Fruit fly (Drosophila melanogaster): ENCODE results near the gene CG17928.

Gene CG17928

dm6 chr2L:16761891-16762290 is 29.5 kb upstream of the CG17928 start (continued):
- TF ChIP-seq Med (GFP tag): peak; percentile 59
- no peak for TF ChIP-seq jumu (GFP tag; optimal IDR thresholded peaks at IDR 0.05)
- TF ChIP-seq Hmr (GFP tag; optimal IDR thresholded peaks at IDR 0.05): no peak
- no peak for TF ChIP-seq CG13775 (GFP tag; optimal IDR thresholded peaks at IDR 0.05)
- TF ChIP-seq Fer3 (tag; optimal IDR thresholded peaks at IDR 0.05): no peak
- no peak for TF ChIP-seq CG10543 (GFP tag; optimal IDR thresholded peaks at IDR 0.05)
- TF ChIP-seq GATAe (GFP tag; conservative IDR thresholded peaks at IDR 0.05): no peak
- TF ChIP-seq Dref (GFP tag; IDR thresholded peaks at IDR 0.05): no peak
- peak; percentile 11 for TF ChIP-seq unpg (GFP tag; optimal IDR thresholded peaks at IDR 0.05)
- TF ChIP-seq p53 (GFP tag; optimal IDR thresholded peaks at IDR 0.05): no peak
- no peak for TF ChIP-seq Blimp-1 (GFP tag; optimal IDR thresholded peaks at IDR 0.05)
- peak; percentile 11 for TF ChIP-seq sug (tag; optimal IDR thresholded peaks at IDR 0.05)
- TF ChIP-seq slbo (GFP tag; IDR thresholded peaks at IDR 0.05): peak; percentile 35; the same call in 1 of the 2 replicates
- peak; percentile 37 for TF ChIP-seq Sox102F (GFP tag; optimal IDR thresholded peaks at IDR 0.05)
- TF ChIP-seq crol (GFP tag; IDR thresholded peaks at IDR 0.05): no peak
- no peak for TF ChIP-seq CG1832 (GFP tag; optimal IDR thresholded peaks at IDR 0.05)
- no peak for TF ChIP-seq CG10147 (GFP tag; optimal IDR thresholded peaks at IDR 0.05)
- TF ChIP-seq eve (GFP tag; optimal IDR thresholded peaks at IDR 0.05): no peak
- TF ChIP-seq H2.0 (GFP tag; IDR thresholded peaks at IDR 0.05): no peak
- no peak for TF ChIP-seq unc-4 (GFP tag; IDR thresholded peaks at IDR 0.05; ENCODE audit: partially characterized antibody)
- TF ChIP-seq lov (optimal IDR thresholded peaks at IDR 0.05): no peak
- TF ChIP-seq lov (GFP tag; IDR thresholded peaks at IDR 0.05): no peak
- TF ChIP-seq Dek (tag; optimal IDR thresholded peaks at IDR 0.05): no peak
- no peak for TF ChIP-seq CG32532 (GFP tag; IDR thresholded peaks at IDR 0.05)
- TF ChIP-seq CG7928 (GFP tag; optimal IDR thresholded peaks at IDR 0.05): no peak
- TF ChIP-seq fd96Cb (tag; optimal IDR thresholded peaks at IDR 0.05): no peak
- no peak for TF ChIP-seq TFAM (GFP tag; optimal IDR thresholded peaks at IDR 0.05)
- TF ChIP-seq Dbx (GFP tag; IDR thresholded peaks at IDR 0.05): no peak
- TF ChIP-seq wdn (GFP tag; IDR thresholded peaks at IDR 0.05): no peak
- TF ChIP-seq chinmo (GFP tag; IDR thresholded peaks at IDR 0.05; ENCODE audit: partially characterized antibody): no peak
- no peak for TF ChIP-seq dmrt99B (tag; optimal IDR thresholded peaks at IDR 0.05)
- TF ChIP-seq tx (GFP tag; optimal IDR thresholded peaks at IDR 0.05): no peak
- no peak for TF ChIP-seq MTF-1 (GFP tag; optimal IDR thresholded peaks at IDR 0.05; ENCODE audit: borderline replicate concordance)
- no peak for TF ChIP-seq CG9817 (tag; optimal IDR thresholded peaks at IDR 0.05)
- no peak for TF ChIP-seq CoRest (tag; optimal IDR thresholded peaks at IDR 0.05)
- no peak for TF ChIP-seq CG17385 (GFP tag; optimal IDR thresholded peaks at IDR 0.05)
- no peak for TF ChIP-seq CG3838 (GFP tag; optimal IDR thresholded peaks at IDR 0.05)
- no peak for TF ChIP-seq CG34422 (GFP tag; IDR thresholded peaks at IDR 0.05)

- TF ChIP-seq Mad (GFP tag; optimal IDR thresholded peaks at IDR 0.05): no peak
- no peak for TF ChIP-seq mam (GFP tag; optimal IDR thresholded peaks at IDR 0.05)
- TF ChIP-seq toy (GFP tag; IDR thresholded peaks at IDR 0.05): 0 out of 2 replicates have a peak, but pooled peaks have one; percentile 21
- TF ChIP-seq Ets65A (GFP tag): peak; percentile 58
Measured at dm6 chr2L:16764480-16764879, 26.9 kb upstream of the CG17928 start.
